Worm (Caenorhabditis elegans): ENCODE results near the gene C06B3.7.

Gene C06B3.7

DNA sequence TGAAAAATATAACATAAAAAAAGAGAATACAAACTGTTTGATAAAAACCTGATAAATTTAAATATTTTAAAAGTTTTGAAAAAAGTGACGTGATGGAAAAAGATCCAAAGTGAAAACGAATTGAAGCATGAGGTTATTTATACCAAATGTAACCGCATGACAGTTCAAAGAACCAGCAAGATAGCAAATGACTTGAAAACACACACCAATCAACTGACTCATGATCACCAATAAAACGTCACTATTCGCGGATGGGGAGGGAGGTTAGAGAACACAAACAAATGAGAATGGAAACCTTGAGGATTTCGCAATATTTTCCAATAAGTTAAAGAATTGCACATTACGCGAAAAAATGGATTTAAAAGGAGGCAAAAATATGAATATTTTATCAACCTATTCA, at the start of gene C06B3.7:
Gene C06B3.7 (plus strand): TSS at position 287 of the 400 bp plus-strand sequence.
- TF ChIP-seq W03F9.2 (tag; optimal IDR thresholded peaks at IDR 0.05) (peak; percentile 73), dao-5 (tag; optimal IDR thresholded peaks at IDR 0.05) (no peak)

DNA sequence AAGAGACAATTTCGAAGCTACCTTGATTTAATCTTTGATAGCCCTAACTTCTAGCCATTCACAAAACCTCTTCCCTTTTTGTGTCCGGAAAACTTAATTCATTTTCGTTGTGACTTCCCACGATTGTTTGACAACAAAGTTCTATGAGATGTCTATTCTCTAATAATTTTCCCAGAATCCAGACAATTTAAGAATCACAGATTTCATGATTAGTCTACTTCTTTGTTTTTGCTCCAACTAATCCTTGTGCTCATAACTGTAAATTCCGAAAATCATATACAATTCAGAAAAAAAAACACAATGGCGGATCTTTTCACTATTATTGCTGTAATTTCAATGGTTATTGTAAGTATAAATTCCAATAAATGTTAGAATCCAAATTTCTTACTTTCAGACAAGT, 47.0 kb upstream of the C06B3.7 start, which contains the start of gene srx-137:
Gene srx-137 (plus strand): TSS at position 301 of the 400 bp plus-strand sequence.
- TF ChIP-seq W03F9.2 (tag; optimal IDR thresholded peaks at IDR 0.05), result no peak
- TF ChIP-seq dao-5 (tag; optimal IDR thresholded peaks at IDR 0.05), result no peak

DNA sequence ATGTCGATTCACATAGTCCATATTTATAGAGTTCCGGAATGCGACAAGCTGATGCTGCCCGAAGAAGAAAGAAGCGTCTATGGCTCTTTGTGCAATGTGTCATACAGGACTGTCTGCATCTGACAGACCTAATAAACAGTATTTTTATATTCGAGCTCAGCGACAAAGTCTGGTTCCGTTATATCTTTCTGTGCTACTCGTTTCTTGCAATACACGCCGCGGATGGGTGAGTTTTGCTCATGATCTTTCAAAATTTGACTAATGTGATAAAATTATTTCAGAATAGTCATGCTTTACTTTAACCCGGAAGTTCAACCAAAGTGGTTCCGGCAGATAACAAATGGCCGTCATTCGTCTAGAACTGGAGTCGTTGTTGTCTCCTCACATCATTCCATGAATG, 45.8 kb upstream of the C06B3.7 start:
- TF ChIP-seq dao-5 (tag; optimal IDR thresholded peaks at IDR 0.05) (no peak), him-1 (tag; optimal IDR thresholded peaks at IDR 0.05) (no peak), W03F9.2 (tag; optimal IDR thresholded peaks at IDR 0.05) (no peak)

DNA sequence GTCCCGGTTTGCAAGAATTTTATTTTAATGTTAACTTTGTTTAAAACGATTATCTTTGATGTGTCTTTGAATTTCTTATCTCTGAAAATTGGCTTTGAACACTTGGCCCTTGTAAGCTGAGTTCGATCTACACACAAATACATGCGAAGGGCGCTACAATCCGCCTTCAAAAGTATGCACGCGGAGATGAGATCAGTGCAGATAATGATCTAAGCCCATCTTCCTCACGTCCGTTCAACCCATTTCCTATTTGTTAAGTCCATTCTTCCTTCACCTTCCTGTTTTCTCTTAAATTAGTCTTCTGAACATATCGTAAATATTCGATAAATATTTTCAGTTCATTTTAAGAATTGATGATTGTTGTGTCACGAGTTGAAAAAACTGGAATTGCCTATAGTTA, 43.1 kb upstream of the C06B3.7 start, which contains the start of gene nhr-175:
Gene nhr-175 (plus strand): TSS at position 339 of the 400 bp plus-strand sequence.
- TF ChIP-seq him-1 (tag; optimal IDR thresholded peaks at IDR 0.05) (no peak), dao-5 (tag; optimal IDR thresholded peaks at IDR 0.05) (no peak), W03F9.2 (tag; optimal IDR thresholded peaks at IDR 0.05) (no peak)

DNA sequence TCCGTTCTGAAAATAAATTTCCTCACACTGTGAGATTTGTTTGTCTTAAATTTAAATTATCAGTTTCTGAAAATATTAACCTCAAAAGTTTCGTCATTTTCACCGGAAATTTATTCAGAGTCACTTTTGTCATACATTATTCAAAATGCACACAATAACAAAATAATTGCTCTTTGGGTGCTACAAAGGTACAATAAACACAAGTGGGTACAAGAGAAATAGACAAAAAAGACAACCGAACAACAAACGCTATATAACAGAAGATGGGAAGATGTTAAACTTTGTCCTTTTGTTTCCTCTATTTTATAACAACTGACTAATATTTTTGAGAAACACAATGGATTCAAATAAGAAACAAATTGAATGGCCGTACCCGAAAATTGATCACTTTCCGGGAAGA, 39.9 kb upstream of the C06B3.7 start:
- TF ChIP-seq dao-5 (tag; optimal IDR thresholded peaks at IDR 0.05), result no peak
- no peak for TF ChIP-seq W03F9.2 (tag; optimal IDR thresholded peaks at IDR 0.05)
- TF ChIP-seq him-1 (tag; optimal IDR thresholded peaks at IDR 0.05), result no peak

DNA sequence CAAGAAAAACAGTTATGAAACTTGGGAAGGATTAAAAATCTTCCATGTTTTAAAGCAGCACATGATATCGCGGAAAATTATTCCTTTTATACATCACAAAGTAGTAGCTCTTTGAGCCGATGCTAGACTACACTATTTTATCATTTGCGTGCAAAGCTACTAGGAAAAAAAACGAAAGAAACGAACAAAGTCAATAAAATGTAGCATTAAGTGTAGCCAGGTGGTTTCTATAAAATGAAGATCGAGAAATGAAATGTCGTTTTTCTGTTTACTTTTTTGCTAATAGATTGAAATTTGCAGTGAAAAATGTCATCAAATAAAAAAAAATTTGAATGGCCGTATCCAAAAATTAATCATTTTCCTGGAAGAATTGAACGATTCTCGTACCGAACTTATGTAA, 36.6 kb upstream of the C06B3.7 start, which contains the start of gene cpt-5:
Gene cpt-5 (plus strand): TSS at position 301 of the 400 bp plus-strand sequence.
- no peak for TF ChIP-seq W03F9.2 (tag; optimal IDR thresholded peaks at IDR 0.05)
- no peak for TF ChIP-seq dao-5 (tag; optimal IDR thresholded peaks at IDR 0.05)
- TF ChIP-seq him-1 (tag; optimal IDR thresholded peaks at IDR 0.05), result no peak

DNA sequence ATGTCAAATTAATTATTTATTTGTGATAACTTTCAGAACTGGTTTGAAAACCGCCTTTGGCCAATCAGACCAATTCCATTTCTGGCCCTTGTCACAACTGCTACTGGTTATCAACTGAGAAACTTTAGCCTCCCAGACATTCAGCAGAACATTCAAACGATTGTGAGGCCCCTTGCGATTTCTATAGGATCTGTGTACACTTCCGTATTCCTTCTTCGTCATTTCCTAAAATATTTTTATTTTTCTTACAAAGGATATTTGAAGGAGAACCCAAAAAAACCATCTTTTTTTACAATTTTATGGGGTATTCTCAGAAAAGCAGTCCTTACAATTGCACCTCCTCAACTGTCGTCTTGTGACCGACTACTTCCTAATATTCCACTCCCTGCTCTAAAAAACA, 36.2 kb upstream of the C06B3.7 start:
- no peak for TF ChIP-seq W03F9.2 (tag; optimal IDR thresholded peaks at IDR 0.05)
- no peak for TF ChIP-seq dao-5 (tag; optimal IDR thresholded peaks at IDR 0.05)
- TF ChIP-seq him-1 (tag; optimal IDR thresholded peaks at IDR 0.05), result no peak

DNA sequence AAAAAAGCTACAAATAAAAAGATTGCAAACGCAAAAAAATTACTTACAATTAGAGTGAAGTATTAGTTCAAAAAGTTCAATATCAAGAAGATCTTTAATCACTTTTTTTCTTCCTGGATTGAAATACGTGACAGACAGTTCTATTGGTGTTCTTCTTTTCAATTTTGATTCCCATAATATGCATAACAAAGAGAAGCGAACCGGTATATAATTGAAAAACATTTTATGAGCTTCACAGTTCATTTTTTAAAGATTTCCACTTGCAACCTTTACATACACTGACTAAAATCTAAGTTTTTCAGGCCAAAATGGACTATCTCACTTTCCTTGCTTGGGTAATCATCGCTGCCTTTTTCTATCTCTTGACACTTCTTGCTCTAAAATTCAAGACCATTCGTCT, 33.0 kb upstream of the C06B3.7 start, which contains the start of gene T22G5.1:
Gene T22G5.1 (plus strand): TSS at position 301 of the 400 bp plus-strand sequence.
- no peak for TF ChIP-seq dao-5 (tag; optimal IDR thresholded peaks at IDR 0.05)
- no peak for TF ChIP-seq him-1 (tag; optimal IDR thresholded peaks at IDR 0.05)
- no peak for TF ChIP-seq W03F9.2 (tag; optimal IDR thresholded peaks at IDR 0.05)

DNA sequence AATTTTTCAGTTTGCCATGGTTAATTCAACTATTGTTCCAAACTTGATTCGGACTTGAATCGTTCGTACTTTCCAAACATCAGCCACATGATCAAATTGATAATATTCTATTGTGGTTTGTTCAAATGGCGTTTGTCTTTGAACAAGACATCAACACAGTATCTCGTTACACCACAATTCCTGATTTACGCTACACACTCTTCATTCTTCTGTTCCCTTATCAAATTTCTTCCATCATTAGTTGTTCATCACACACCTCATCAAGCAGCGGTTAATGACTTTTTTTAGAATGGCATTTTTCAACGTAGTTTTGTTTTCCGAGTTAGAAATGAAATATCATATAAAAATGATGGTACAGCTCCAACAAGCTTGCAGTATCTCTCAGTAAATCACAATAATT, 31.3 kb upstream of the C06B3.7 start:
- TF ChIP-seq W03F9.2 (tag; optimal IDR thresholded peaks at IDR 0.05) (no peak), him-1 (tag; optimal IDR thresholded peaks at IDR 0.05) (no peak), dao-5 (tag; optimal IDR thresholded peaks at IDR 0.05) (no peak)

- TF ChIP-seq dao-5 (tag; optimal IDR thresholded peaks at IDR 0.05), result no peak
- no peak for TF ChIP-seq W03F9.2 (tag; optimal IDR thresholded peaks at IDR 0.05)
- no peak for TF ChIP-seq him-1 (tag; optimal IDR thresholded peaks at IDR 0.05)
Measured at ce11 chrV:13879241-13879640, 30.2 kb upstream of the C06B3.7 start, which contains the start of gene lbp-7. TSS of gene lbp-7 (plus strand) at chrV:13879552.

ce11 chrV:13880163-13880562, 29.3 kb upstream of the C06B3.7 start:
- TF ChIP-seq him-1 (tag; optimal IDR thresholded peaks at IDR 0.05) (no peak), dao-5 (tag; optimal IDR thresholded peaks at IDR 0.05) (no peak), W03F9.2 (tag; optimal IDR thresholded peaks at IDR 0.05) (no peak)

ce11 chrV:13880607-13881006, 28.9 kb upstream of the C06B3.7 start, which contains the start of gene T22G5.3:
TSS of gene T22G5.3 (plus strand) at chrV:13880907.
- TF ChIP-seq W03F9.2 (tag; optimal IDR thresholded peaks at IDR 0.05), result no peak
- no peak for TF ChIP-seq him-1 (tag; optimal IDR thresholded peaks at IDR 0.05)
- no peak for TF ChIP-seq dao-5 (tag; optimal IDR thresholded peaks at IDR 0.05)

- TF ChIP-seq dao-5 (tag; optimal IDR thresholded peaks at IDR 0.05) (no peak), him-1 (tag; optimal IDR thresholded peaks at IDR 0.05) (no peak), W03F9.2 (tag; optimal IDR thresholded peaks at IDR 0.05) (no peak)
Measured at ce11 chrV:13887358-13887757, 22.1 kb upstream of the C06B3.7 start, which contains the start of gene srsx-19. TSS of gene srsx-19 (plus strand) at chrV:13887658.

DNA sequence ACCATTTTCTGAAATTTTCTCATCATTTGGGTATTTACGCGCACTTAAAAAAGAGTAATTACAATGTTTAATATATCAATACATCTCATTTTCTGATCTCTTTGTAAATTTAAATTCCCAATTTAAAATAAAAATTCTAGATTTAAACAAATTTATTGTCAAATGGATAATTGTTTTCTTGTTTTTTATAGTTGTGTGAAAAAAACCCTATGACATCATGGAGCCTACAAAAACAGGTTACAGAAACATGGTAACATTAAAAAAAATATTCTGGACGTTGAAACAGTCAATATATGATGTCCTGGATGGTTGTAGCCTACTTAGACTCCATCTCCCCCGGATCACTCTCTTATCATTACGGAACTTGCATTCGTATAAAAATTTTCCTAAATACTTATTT, 20.0 kb upstream of the C06B3.7 start, which contains the start of gene spp-12:
Gene spp-12 (plus strand): TSS at position 301 of the 400 bp plus-strand sequence.
- TF ChIP-seq him-1 (tag; optimal IDR thresholded peaks at IDR 0.05), result no peak
- TF ChIP-seq W03F9.2 (tag; optimal IDR thresholded peaks at IDR 0.05), result no peak
- no peak for TF ChIP-seq dao-5 (tag; optimal IDR thresholded peaks at IDR 0.05)

DNA sequence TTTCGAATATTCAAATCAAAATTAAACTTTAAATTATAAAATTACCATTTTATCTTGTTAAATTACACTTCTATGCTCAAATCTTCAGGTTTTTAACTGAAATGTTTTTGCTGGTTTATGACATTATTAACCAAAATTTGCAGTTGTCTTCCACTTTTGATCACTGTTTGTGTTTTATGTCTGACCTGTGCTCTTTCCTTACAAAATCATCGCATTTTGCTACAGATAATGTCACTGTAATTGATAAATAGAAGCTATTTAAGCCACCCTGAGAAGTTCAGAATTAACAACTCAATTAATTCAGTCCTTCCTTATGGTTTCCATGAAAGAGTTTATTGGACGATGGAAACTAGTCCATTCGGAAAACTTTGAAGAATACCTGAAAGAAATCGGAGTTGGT, 19.0 kb upstream of the C06B3.7 start, which contains the start of gene lbp-8:
Gene lbp-8 (plus strand): TSS at position 301 of the 400 bp plus-strand sequence.
- TF ChIP-seq W03F9.2 (tag; optimal IDR thresholded peaks at IDR 0.05) (no peak), him-1 (tag; optimal IDR thresholded peaks at IDR 0.05) (no peak), dao-5 (tag; optimal IDR thresholded peaks at IDR 0.05) (no peak)
